Fruit fly (Drosophila melanogaster): ENCODE results near the gene CG42359.

CG42359 gene

DNA sequence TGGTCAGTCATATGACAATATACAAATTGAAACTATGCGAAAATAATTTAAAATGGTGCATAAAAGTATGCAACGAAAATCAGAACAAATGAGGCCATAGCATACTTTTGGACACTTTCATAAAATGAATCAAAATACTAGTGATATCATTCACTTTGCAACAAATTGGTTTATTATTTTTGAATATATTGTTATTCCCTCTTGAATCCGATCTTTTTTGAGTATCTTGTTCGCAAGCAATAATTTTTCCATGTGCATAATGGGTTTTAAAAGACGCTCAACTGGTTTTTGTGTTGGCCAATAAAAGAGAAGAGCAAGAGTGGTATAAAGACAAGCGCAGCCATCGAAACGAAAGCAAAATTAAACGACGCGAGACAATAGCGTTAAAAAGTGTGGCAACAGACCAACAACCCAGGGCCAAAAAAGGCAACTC, 25.6 kb upstream of the CG42359 start (continued):
- peak; percentile 54; the same call in 1 of the 3 replicates for TF ChIP-seq eg (GFP tag; IDR thresholded peaks at IDR 0.05)
- no peak for TF ChIP-seq Eip93F (GFP tag; optimal IDR thresholded peaks at IDR 0.05)
- peak; percentile 58 for TF ChIP-seq dac (GFP tag; optimal IDR thresholded peaks at IDR 0.05)
- peak; percentile 94 for TF ChIP-seq CG32006 (GFP tag; optimal IDR thresholded peaks at IDR 0.05)
- peak; percentile 56 for TF ChIP-seq fd85E (GFP tag; optimal IDR thresholded peaks at IDR 0.05)
- TF ChIP-seq salr (GFP tag; optimal IDR thresholded peaks at IDR 0.05) = peak; percentile 75 to 89
- peak; percentile 76 for TF ChIP-seq CG3032 (tag; optimal IDR thresholded peaks at IDR 0.05)
- TF ChIP-seq CG6276 (GFP tag; optimal IDR thresholded peaks at IDR 0.05) = peak; percentile 77
- TF ChIP-seq CG10631 (GFP tag; optimal IDR thresholded peaks at IDR 0.05) = peak; percentile 79
- peak; percentile 59 for TF ChIP-seq CG11902 (GFP tag; optimal IDR thresholded peaks at IDR 0.05)
- peak; percentile 68 for TF ChIP-seq CG1621 (tag; optimal IDR thresholded peaks at IDR 0.05)
- peak; percentile 82 for TF ChIP-seq CG6792 (GFP tag; optimal IDR thresholded peaks at IDR 0.05)
- no peak for TF ChIP-seq fkh (GFP tag; optimal IDR thresholded peaks at IDR 0.05)
- peak; percentile 90 for TF ChIP-seq Eip78C (GFP tag)
- TF ChIP-seq CG6808 (GFP tag; optimal IDR thresholded peaks at IDR 0.05) = peak; percentile 84
- TF ChIP-seq CG9139 (GFP tag; optimal IDR thresholded peaks at IDR 0.05) = no peak
- peak; percentile 72 for TF ChIP-seq Eip75B (GFP tag; optimal IDR thresholded peaks at IDR 0.05)
- peak; percentile 76 for TF ChIP-seq vri (GFP tag; optimal IDR thresholded peaks at IDR 0.05)
- TF ChIP-seq CG6163 (GFP tag; IDR thresholded peaks at IDR 0.05) = no peak
- TF ChIP-seq CG8319 (GFP tag; optimal IDR thresholded peaks at IDR 0.05) = peak; percentile 63
- peak; percentile 89 for TF ChIP-seq Met (GFP tag; optimal IDR thresholded peaks at IDR 0.05)
- TF ChIP-seq svp (GFP tag) = peak; percentile 83
- TF ChIP-seq esn (GFP tag; optimal IDR thresholded peaks at IDR 0.05) = peak; percentile 91
- TF ChIP-seq Hr38 (GFP tag; optimal IDR thresholded peaks at IDR 0.05) = no peak

DNA sequence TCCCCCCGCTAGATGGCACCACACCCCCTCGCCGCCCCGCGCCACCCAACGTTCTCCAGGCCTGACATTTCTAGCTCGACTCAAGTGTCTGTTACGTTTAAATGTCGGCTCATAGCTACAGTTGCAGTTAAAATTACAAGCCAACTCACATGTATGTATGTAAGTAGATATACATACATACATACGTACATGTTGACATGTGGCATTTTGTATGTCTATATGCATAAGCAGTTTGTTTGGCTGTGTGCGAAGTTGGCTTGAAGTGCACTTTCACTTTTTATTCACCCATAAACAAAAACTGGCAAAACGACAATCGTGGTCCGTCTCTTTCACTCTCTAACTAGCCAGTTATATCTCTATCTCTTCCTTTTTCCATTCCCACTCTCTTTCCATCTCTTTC, 20.7 kb upstream of the CG42359 start:
- TF ChIP-seq CG8119 (GFP tag; IDR thresholded peaks at IDR 0.05) = peak; percentile 23; the same call in 1 of the 3 replicates
- TF ChIP-seq Blimp-1 (GFP tag; optimal IDR thresholded peaks at IDR 0.05) = peak; percentile 72
- TF ChIP-seq Eip78C (GFP tag) = peak; percentile 55
- peak; percentile 38 for TF ChIP-seq Lpt (GFP tag; optimal IDR thresholded peaks at IDR 0.05)
- TF ChIP-seq CG9139 (GFP tag; optimal IDR thresholded peaks at IDR 0.05) = no peak

dm6 chr3R:19181214-19181613, 19.1 kb upstream of the CG42359 start:
- TF ChIP-seq spab (GFP tag; optimal IDR thresholded peaks at IDR 0.05) (peak; percentile 57), Blimp-1 (GFP tag; optimal IDR thresholded peaks at IDR 0.05) (no peak), Gug (GFP tag; IDR thresholded peaks at IDR 0.05) (peak; percentile 60), CG6808 (GFP tag; optimal IDR thresholded peaks at IDR 0.05) (peak; percentile 78), pdm3 (GFP tag; optimal IDR thresholded peaks at IDR 0.05) (peak; percentile 79), CG3919 (GFP tag; optimal IDR thresholded peaks at IDR 0.05) (peak; percentile 80), Ets21C (GFP tag; optimal IDR thresholded peaks at IDR 0.05) (peak; percentile 31), Sox14 (GFP tag; optimal IDR thresholded peaks at IDR 0.05) (peak; percentile 69), lz (GFP tag; optimal IDR thresholded peaks at IDR 0.05) (peak; percentile 59), CG6792 (GFP tag; optimal IDR thresholded peaks at IDR 0.05) (peak; percentile 60), Smox (GFP tag; optimal IDR thresholded peaks at IDR 0.05) (peak; percentile 67), fkh (GFP tag; optimal IDR thresholded peaks at IDR 0.05) (no peak), Eip93F (GFP tag; optimal IDR thresholded peaks at IDR 0.05) (no peak), vri (GFP tag; optimal IDR thresholded peaks at IDR 0.05) (peak; percentile 29), CG6854 (GFP tag; optimal IDR thresholded peaks at IDR 0.05) (no peak), CG10669 (GFP tag; optimal IDR thresholded peaks at IDR 0.05) (peak; percentile 77), Sox15 (GFP tag; optimal IDR thresholded peaks at IDR 0.05) (peak; percentile 49), OdsH (GFP tag; optimal IDR thresholded peaks at IDR 0.05) (peak; percentile 83), Hr39 (GFP tag; optimal IDR thresholded peaks at IDR 0.05) (peak; percentile 62), CG7368 (GFP tag; optimal IDR thresholded peaks at IDR 0.05) (peak; percentile 61), achi (GFP tag; optimal IDR thresholded peaks at IDR 0.05) (peak; percentile 78), CG3032 (tag; optimal IDR thresholded peaks at IDR 0.05) (peak; percentile 74), Eip75B (GFP tag; optimal IDR thresholded peaks at IDR 0.05) (peak; percentile 51), Met (GFP tag; optimal IDR thresholded peaks at IDR 0.05) (peak; percentile 74), net (GFP tag; optimal IDR thresholded peaks at IDR 0.05) (peak; percentile 76), CG6163 (GFP tag; IDR thresholded peaks at IDR 0.05) (peak; percentile 57), salr (GFP tag; optimal IDR thresholded peaks at IDR 0.05) (peak in 1 of 2 experiments; percentile 80), CG8319 (GFP tag; optimal IDR thresholded peaks at IDR 0.05) (peak; percentile 56), Hr4 (GFP tag; optimal IDR thresholded peaks at IDR 0.05) (peak; percentile 89), esn (GFP tag; optimal IDR thresholded peaks at IDR 0.05) (peak; percentile 73), CG10631 (GFP tag; optimal IDR thresholded peaks at IDR 0.05) (peak; percentile 67), CG6276 (GFP tag; optimal IDR thresholded peaks at IDR 0.05) (peak; percentile 90), CG15336 (GFP tag; IDR thresholded peaks at IDR 0.05) (peak; percentile 82), eg (GFP tag; IDR thresholded peaks at IDR 0.05) (peak; percentile 69), dac (GFP tag; optimal IDR thresholded peaks at IDR 0.05) (peak; percentile 43), CG16779 (tag; optimal IDR thresholded peaks at IDR 0.05) (peak; percentile 60)
